Worm (Caenorhabditis elegans): ENCODE data around the gene math-38.
"Not testable (repeated sequence)": the region's sequence is repeated elsewhere in the genome, so short reads cannot be mapped to it uniquely, and the experiment has no call there.

ce11 chrII:1540628-1541027 lies 39.2 kb downstream of the math-38 start, which contains the start of gene poml-4:
- not testable (repeated sequence) for TF ChIP-seq pha-2 (tag; optimal IDR thresholded peaks at IDR 0.05); ceh-6 (GFP tag; optimal IDR thresholded peaks at IDR 0.05); hlh-6 (tag; optimal IDR thresholded peaks at IDR 0.05)
